Fruit fly (Drosophila melanogaster): ENCODE measurements around the gene tmod.

DNA sequence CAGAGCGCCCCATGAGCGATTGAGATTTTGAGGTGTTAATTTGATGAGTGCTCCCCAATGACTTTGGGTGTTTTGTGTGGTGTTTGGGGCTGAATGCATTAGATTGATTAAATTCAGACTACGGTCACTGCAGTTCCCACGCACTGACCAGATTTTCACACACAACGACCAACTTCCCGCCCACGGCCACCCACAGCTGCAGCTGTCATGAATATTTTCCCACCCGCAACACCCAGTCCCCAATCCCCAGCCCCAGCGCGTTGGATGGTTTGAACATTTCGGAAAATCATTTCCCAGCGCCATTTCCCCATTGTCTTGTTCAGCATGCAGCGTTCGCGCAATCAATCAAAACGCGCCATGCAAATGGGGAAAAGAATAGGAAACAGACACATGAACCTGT is 9.1 kb downstream of the tmod start:
- no peak for TF ChIP-seq Pif1B (GFP tag; optimal IDR thresholded peaks at IDR 0.05)
- TF ChIP-seq CG8301 (tag; optimal IDR thresholded peaks at IDR 0.05) = no peak

Data from whole organism, pupa.